Fruit fly (Drosophila melanogaster) whole organism, embryonic: ENCODE measurements around the gene Jhbp12.
A peak's percentile ranks its signal among the peaks of the same experiment; 100 is the strongest.

Source experiments
- Atf6 ChIP-seq: fragments of 200-800 bp; sonication (Bioruptor generic); IDR thresholded peaks from 2 replicates; pipeline ENCODE4 v1.3.6; 2022; ENCODE audit warnings: missing biosample characterization, missing genetic modification characterization
- B-H1 ChIP-seq: fragments of 200-800 bp; sonication (Bioruptor generic); IDR thresholded peaks from 3 replicates; pipeline ENCODE4 v1.3.6; 2022; ENCODE audit warnings: missing biosample characterization, missing genetic modification characterization
- C15 ChIP-seq: fragments of 200-800 bp; sonication (Bioruptor generic); IDR thresholded peaks from 3 replicates; pipeline ENCODE4 v1.3.6; 2022; ENCODE audit warnings: missing biosample characterization, missing genetic modification characterization
- CG12236 ChIP-seq: fragments of 200-800 bp; sonication (Bioruptor generic); optimal IDR thresholded peaks from 2 replicates; lab custom pipeline; 2016; ENCODE audit warnings: missing biosample characterization, missing genetic modification characterization
- CG1233 ChIP-seq: fragments of 200-800 bp; sonication (Bioruptor generic); optimal IDR thresholded peaks from 4 replicates; lab custom pipeline; 2018; ENCODE audit warnings: missing biosample characterization, mild to moderate bottlenecking, missing genetic modification characterization
- CG12769 ChIP-seq: fragments of 200-800 bp; sonication (Bioruptor generic); optimal IDR thresholded peaks from 2 replicates; lab custom pipeline; 2019; ENCODE audit warnings: missing biosample characterization, mild to moderate bottlenecking, missing genetic modification characterization, moderate library complexity
- CG13894 ChIP-seq: fragments of 200-800 bp; sonication (Bioruptor generic); optimal IDR thresholded peaks from 3 replicates; lab custom pipeline; 2018; ENCODE audit warnings: missing biosample characterization, mild to moderate bottlenecking, missing genetic modification characterization, moderate library complexity
- CG14965 ChIP-seq: fragments of 200-800 bp; sonication (Bioruptor generic); optimal IDR thresholded peaks from 2 replicates; lab custom pipeline; 2016; ENCODE audit warnings: missing biosample characterization, missing genetic modification characterization, borderline replicate concordance
- CG15269 ChIP-seq: fragments of 200-800 bp; sonication (Bioruptor generic); optimal IDR thresholded peaks from 2 replicates; lab custom pipeline; 2018; ENCODE audit warnings: missing biosample characterization, mild to moderate bottlenecking, missing genetic modification characterization, moderate library complexity
- CG17328 ChIP-seq: fragments of 200-800 bp; sonication (Bioruptor generic); IDR thresholded peaks from 2 replicates; pipeline ENCODE4 v1.3.6; 2022; ENCODE audit warnings: missing biosample characterization, missing genetic modification characterization
- CG18764 ChIP-seq: fragments of 200-800 bp; sonication (Bioruptor generic); optimal IDR thresholded peaks from 3 replicates; lab custom pipeline; 2016; ENCODE audit warnings: missing biosample characterization, missing genetic modification characterization
- CG2120 ChIP-seq: fragments of 200-800 bp; sonication (Bioruptor generic); optimal IDR thresholded peaks from 3 replicates; lab custom pipeline; 2016; ENCODE audit warnings: missing biosample characterization, missing genetic modification characterization
- CG31441 ChIP-seq: fragments of 200-800 bp; sonication (Bioruptor generic); IDR thresholded peaks from 2 replicates; pipeline ENCODE4 v1.3.6; 2022; ENCODE audit warnings: missing biosample characterization, missing genetic modification characterization
- CG34422 ChIP-seq: fragments of 200-800 bp; sonication (Bioruptor generic); IDR thresholded peaks from 3 replicates; pipeline ENCODE4 v1.3.6; 2022; ENCODE audit warnings: missing biosample characterization, missing genetic modification characterization
- CG43689 ChIP-seq: fragments of 200-800 bp; sonication (Bioruptor generic); IDR thresholded peaks from 2 replicates; pipeline ENCODE4 v1.3.6; 2022; ENCODE audit warnings: missing biosample characterization, missing genetic modification characterization
- CG7745 ChIP-seq: fragments of 200-800 bp; sonication (Bioruptor generic); optimal IDR thresholded peaks from 2 replicates; lab custom pipeline; 2018; ENCODE audit warnings: missing biosample characterization, mild to moderate bottlenecking, missing genetic modification characterization, moderate library complexity
- CG7839 ChIP-seq: fragments of 200-800 bp; sonication (Bioruptor generic); optimal IDR thresholded peaks from 3 replicates; lab custom pipeline; 2018; ENCODE audit warnings: missing biosample characterization, mild to moderate bottlenecking, missing genetic modification characterization, moderate library complexity
- CG8290 ChIP-seq, 3 experiments: fragments of 200-800 bp; sonication (Bioruptor generic); optimal IDR thresholded peaks; 2 replicates each; lab custom pipeline; 2016 to 2019; ENCODE audit warnings: missing biosample characterization in 3 of 3, missing genetic modification characterization in 3 of 3, mild to moderate bottlenecking in 2 of 3, moderate library complexity in 1 of 3
- CG8388 ChIP-seq: fragments of 200-800 bp; sonication (Bioruptor generic); optimal IDR thresholded peaks from 2 replicates; lab custom pipeline; 2019; ENCODE audit warnings: missing biosample characterization, mild to moderate bottlenecking, missing genetic modification characterization, moderate library complexity
- CG9797 ChIP-seq: fragments of 200-800 bp; sonication (Bioruptor generic); optimal IDR thresholded peaks from 3 replicates; lab custom pipeline; 2018; ENCODE audit warnings: missing biosample characterization, mild to moderate bottlenecking, missing genetic modification characterization
- Dbx ChIP-seq: fragments of 200-800 bp; sonication (Bioruptor generic); IDR thresholded peaks from 3 replicates; pipeline ENCODE4 v1.3.6; 2022; ENCODE audit warnings: missing biosample characterization, missing genetic modification characterization
- Ets65A ChIP-seq: fragments of 200-800 bp; sonication (Bioruptor generic); peaks from one replicate; lab custom pipeline; 2016; ENCODE audit warnings: missing biosample characterization, missing genetic modification characterization
- Fer1 ChIP-seq: fragments of 200-800 bp; sonication (Bioruptor generic); optimal IDR thresholded peaks from 2 replicates; lab custom pipeline; 2017; ENCODE audit warnings: missing biosample characterization, mild to moderate bottlenecking, missing genetic modification characterization
- HmgZ ChIP-seq: fragments of 200-800 bp; sonication (Bioruptor generic); optimal IDR thresholded peaks from 2 replicates; lab custom pipeline; 2018; ENCODE audit warnings: missing biosample characterization, mild to moderate bottlenecking, missing genetic modification characterization
- Lpt ChIP-seq: fragments of >200 bp; optimal IDR thresholded peaks from 2 replicates; lab custom pipeline; 2018; ENCODE audit warnings: missing biosample characterization, missing genetic modification characterization
- Med ChIP-seq: fragments of 200-800 bp; sonication (Bioruptor generic); peaks from one replicate; lab custom pipeline; 2016; ENCODE audit warnings: missing biosample characterization, missing genetic modification characterization, mild to moderate bottlenecking, inconsistent platforms, moderate library complexity
- Ravus ChIP-seq: fragments of 200-800 bp; sonication (Bioruptor generic); IDR thresholded peaks from 2 replicates; pipeline ENCODE4 v1.3.6; 2022; ENCODE audit warnings: missing biosample characterization, missing genetic modification characterization
- abd-A ChIP-seq: fragments of 200-800 bp; sonication (Bioruptor generic); optimal IDR thresholded peaks from 3 replicates; lab custom pipeline; 2019; ENCODE audit warnings: missing biosample characterization, mild to moderate bottlenecking, missing genetic modification characterization, moderate library complexity
- al ChIP-seq: fragments of 200-800 bp; sonication (Bioruptor generic); IDR thresholded peaks from 2 replicates; pipeline ENCODE4 v1.3.6; 2022; ENCODE audit warnings: missing biosample characterization, missing genetic modification characterization
- cg ChIP-seq: fragments of 200-800 bp; sonication (Bioruptor generic); optimal IDR thresholded peaks from 3 replicates; lab custom pipeline; 2019; ENCODE audit warnings: missing biosample characterization, mild to moderate bottlenecking, missing genetic modification characterization, moderate library complexity
- corto ChIP-seq: fragments of 200-800 bp; sonication (Bioruptor generic); optimal IDR thresholded peaks from 2 replicates; lab custom pipeline; 2016; ENCODE audit warnings: missing biosample characterization, mild to moderate bottlenecking, missing genetic modification characterization, moderate library complexity
- crc ChIP-seq: fragments of 200-800 bp; sonication (Bioruptor generic); optimal IDR thresholded peaks from 2 replicates; lab custom pipeline; 2016; ENCODE audit warnings: missing biosample characterization, missing genetic modification characterization
- crp ChIP-seq, 2 experiments: fragments of 200-800 bp; sonication (Bioruptor generic); optimal IDR thresholded peaks; 2 replicates in 1 of 2; 3 replicates in 1 of 2; lab custom pipeline; 2017; ENCODE audit warnings: missing biosample characterization in 2 of 2, missing genetic modification characterization in 2 of 2, mild to moderate bottlenecking in 1 of 2, moderate library complexity in 1 of 2
- dimm ChIP-seq: fragments of 200-800 bp; sonication (Bioruptor generic); IDR thresholded peaks from 2 replicates; pipeline ENCODE4 v1.3.6; 2022; ENCODE audit warnings: missing biosample characterization, missing genetic modification characterization
- en ChIP-seq: fragments of 200-800 bp; sonication (Bioruptor generic); optimal IDR thresholded peaks from 2 replicates; lab custom pipeline; 2016; ENCODE audit warnings: missing biosample characterization, missing genetic modification characterization
- gce ChIP-seq: fragments of 200-800 bp; sonication (Bioruptor generic); IDR thresholded peaks from 3 replicates; pipeline ENCODE4 v1.3.6; 2022; ENCODE audit warnings: missing biosample characterization, missing genetic modification characterization
- grau ChIP-seq: fragments of 200-800 bp; optimal IDR thresholded peaks from 3 replicates; lab custom pipeline; 2019; ENCODE audit warnings: missing biosample characterization, mild to moderate bottlenecking, missing genetic modification characterization, moderate library complexity
- her ChIP-seq: fragments of 200-800 bp; sonication (Bioruptor generic); optimal IDR thresholded peaks from 2 replicates; lab custom pipeline; 2016; ENCODE audit warnings: missing biosample characterization, missing genetic modification characterization
- row ChIP-seq: fragments of 200-800 bp; sonication (Bioruptor generic); IDR thresholded peaks from 3 replicates; pipeline ENCODE4 v1.3.6; 2022; ENCODE audit warnings: missing biosample characterization, missing genetic modification characterization
- sd ChIP-seq: fragments of 200-800 bp; sonication (Bioruptor generic); optimal IDR thresholded peaks from 3 replicates; lab custom pipeline; 2018; ENCODE audit warnings: missing biosample characterization, mild to moderate bottlenecking, missing genetic modification characterization, moderate library complexity
- so ChIP-seq: fragments of 200-800 bp; sonication (Bioruptor generic); IDR thresholded peaks from 3 replicates; pipeline ENCODE4 v1.3.6; 2022; ENCODE audit warnings: missing biosample characterization, missing genetic modification characterization
- sqz ChIP-seq: fragments of 200-800 bp; sonication (Bioruptor generic); optimal IDR thresholded peaks from 3 replicates; lab custom pipeline; 2018; ENCODE audit warnings: missing biosample characterization, mild to moderate bottlenecking, missing genetic modification characterization
- stwl ChIP-seq: fragments of 200-800 bp; sonication (Bioruptor generic); optimal IDR thresholded peaks from 3 replicates; lab custom pipeline; 2018; ENCODE audit warnings: missing biosample characterization, mild to moderate bottlenecking, missing genetic modification characterization, moderate library complexity
- tap ChIP-seq: fragments of 200-800 bp; optimal IDR thresholded peaks from 3 replicates; lab custom pipeline; 2019; ENCODE audit warnings: missing biosample characterization, mild to moderate bottlenecking, missing genetic modification characterization, moderate library complexity
- tll ChIP-seq, 2 experiments: fragments of 200-800 bp in 1 of 2; fragments of >200 bp in 1 of 2; sonication (Bioruptor generic) in 1 of 2; optimal IDR thresholded peaks; 2 replicates each; lab custom pipeline; 2017 to 2019; ENCODE audit warnings: missing biosample characterization in 2 of 2, missing genetic modification characterization in 2 of 2, mild to moderate bottlenecking in 1 of 2, moderate library complexity in 1 of 2

Jhbp12 gene

dm6 chr3R:24564799-24565344 lies 40.3 kb downstream of the Jhbp12 start (continued):
- TF ChIP-seq CG14965 (GFP tag; lab: Kevin White, UChicago) (no peak), CG7839 (peak; percentile 2), Lpt (GFP tag; lab: Kevin White, UChicago) (no peak), C15 (GFP tag; lab: Robert Waterston, UW) (no peak), al (no peak), CG31441 (no peak), CG8290 (GFP tag; optimal IDR thresholded peaks at IDR 0.05; lab: Kevin White, UChicago) (no peak), CG8290 (tag; optimal IDR thresholded peaks at IDR 0.05; lab: Kevin White, UChicago) (peak in 1 of 2 experiments; percentile 8), Ravus (GFP tag; lab: Robert Waterston, UW) (no peak), so (0 out of 3 replicates have a peak, but pooled peaks have one; percentile 37), CG13894 (tag; lab: Kevin White, UChicago) (peak; percentile 19), grau (tag; lab: Kevin White, UChicago) (peak; percentile 80), Dbx (GFP tag; lab: Robert Waterston, UW) (0 out of 3 replicates have a peak, but pooled peaks have one; percentile 13), CG2120 (GFP tag; lab: Kevin White, UChicago) (peak; percentile 23), CG34422 (no peak), gce (GFP tag; lab: Robert Waterston, UW) (no peak), CG7745 (tag; lab: Kevin White, UChicago) (no peak), CG15269 (no peak), en (GFP tag; lab: Kevin White, UChicago) (no peak), tap (no peak), CG18764 (GFP tag; lab: Kevin White, UChicago) (no peak), stwl (tag; lab: Kevin White, UChicago) (no peak), crp (GFP tag; optimal IDR thresholded peaks at IDR 0.05; lab: Kevin White, UChicago) (no peak), sqz (peak; percentile 58), Ets65A (GFP tag; lab: Kevin White, UChicago) (peak; percentile 84), sd (tag; lab: Kevin White, UChicago) (peak; percentile 66), Med (peak; percentile 75), CG17328 (GFP tag; lab: Robert Waterston, UW) (peak; percentile 17; the same call in 1 of the 2 replicates), dimm (GFP tag; lab: Robert Waterston, UW) (no peak), CG43689 (GFP tag; lab: Robert Waterston, UW) (no peak), B-H1 (GFP tag; lab: Robert Waterston, UW) (no peak), crc (no peak), CG12769 (tag; lab: Kevin White, UChicago) (peak; percentile 26), abd-A (tag; lab: Kevin White, UChicago) (peak; percentile 80), corto (GFP tag; lab: Kevin White, UChicago) (peak; percentile 14), her (no peak), HmgZ (tag; lab: Kevin White, UChicago) (no peak), CG1233 (no peak), CG8388 (no peak), Fer1 (no peak), CG12236 (GFP tag; lab: Kevin White, UChicago) (no peak), Atf6 (GFP tag; lab: Robert Waterston, UW) (peak; percentile 12; the same call in 1 of the 2 replicates), row (GFP tag; lab: Robert Waterston, UW) (0 out of 3 replicates have a peak, but pooled peaks have one; percentile 36), tll (GFP tag; optimal IDR thresholded peaks at IDR 0.05; lab: Kevin White, UChicago) (no peak), cg (GFP tag; lab: Kevin White, UChicago) (peak; percentile 20), CG9797 (GFP tag; lab: Kevin White, UChicago) (no peak)
